Worm (Caenorhabditis elegans) whole organism, L1 larva: ENCODE data around the gene cest-9.1.

Experiments
- C04F5.9 ChIP-seq: sonication (generic microtip); optimal IDR thresholded peaks from 2 replicates; lab custom pipeline; 2016; ENCODE audit warnings: missing genetic modification characterization, missing compliant biosample characterization
- C16A3.4 ChIP-seq: fragments of 150-350 bp; optimal IDR thresholded peaks from 2 replicates; lab custom pipeline; 2014; ENCODE audit warnings: missing biosample characterization, missing genetic modification characterization
- Y116A8C.19 ChIP-seq: sonication (generic microtip); optimal IDR thresholded peaks from 2 replicates; lab custom pipeline; 2016; ENCODE audit warnings: missing compliant biosample characterization, missing genetic modification characterization, borderline replicate concordance
- blmp-1 ChIP-seq: fragments of 150-350 bp; optimal IDR thresholded peaks from 2 replicates; lab custom pipeline; 2014; ENCODE audit warnings: missing biosample characterization, missing genetic modification characterization
- ceh-63 ChIP-seq: fragments of 200-800 bp; sonication (Bioruptor generic); optimal IDR thresholded peaks from 2 replicates; lab custom pipeline; 2018; ENCODE audit warnings: mild to moderate bottlenecking, missing genetic modification characterization, missing compliant biosample characterization
- ceh-88 ChIP-seq: fragments of 200-800 bp; sonication (Bioruptor generic); IDR thresholded peaks from 2 replicates; pipeline ENCODE4 v1.3.6; 2022; ENCODE audit warnings: missing genetic modification characterization, missing compliant biosample characterization
- ceh-90 ChIP-seq: sonication (generic microtip); optimal IDR thresholded peaks from 2 replicates; lab custom pipeline; 2016; ENCODE audit warnings: missing genetic modification characterization, missing compliant biosample characterization
- ces-1 ChIP-seq: fragments of 150-350 bp; optimal IDR thresholded peaks from 2 replicates; lab custom pipeline; 2014; ENCODE audit warnings: missing biosample characterization, missing genetic modification reagents, missing genetic modification characterization
- dpl-1 ChIP-seq, 3 experiments: fragments of 150-350 bp in 2 of 3; sonication (generic microtip) in 1 of 3; optimal IDR thresholded peaks; 2 replicates each; lab custom pipeline; 2014 to 2017; ENCODE audit warnings: missing biosample characterization in 3 of 3, missing genetic modification characterization in 3 of 3, missing genetic modification reagents in 3 of 3
- efl-1 ChIP-seq, 4 experiments: fragments of 150-350 bp; optimal IDR thresholded peaks in 3 of 4; peaks in 1 of 4; 1 replicate in 1 of 4; 2 replicates in 3 of 4; lab custom pipeline; 2014; ENCODE audit warnings: missing biosample characterization in 2 of 4, missing genetic modification characterization in 2 of 4, missing genetic modification reagents in 2 of 4
- efl-3 ChIP-seq: fragments of 200-800 bp; sonication (Bioruptor generic); optimal IDR thresholded peaks from 2 replicates; lab custom pipeline; 2018; ENCODE audit warnings: mild to moderate bottlenecking, missing genetic modification characterization, missing compliant biosample characterization
- elt-2 ChIP-seq: sonication (generic microtip); optimal IDR thresholded peaks from 2 replicates; lab custom pipeline; 2016; ENCODE audit warnings: missing genetic modification characterization, mild to moderate bottlenecking, inconsistent platforms, missing compliant biosample characterization, missing genetic modification reagents
- ets-5 ChIP-seq: fragments of 200-800 bp; sonication (Bioruptor generic); IDR thresholded peaks from 2 replicates; pipeline ENCODE4 v1.3.6; 2022; ENCODE audit warnings: missing genetic modification characterization, missing compliant biosample characterization
- fkh-10 ChIP-seq: sonication (generic microtip); optimal IDR thresholded peaks from 2 replicates; lab custom pipeline; 2017; ENCODE audit warnings: missing biosample characterization, missing genetic modification reagents, missing genetic modification characterization
- fkh-8 ChIP-seq: sonication (generic microtip); optimal IDR thresholded peaks from 2 replicates; lab custom pipeline; 2016; ENCODE audit warnings: mild to moderate bottlenecking, missing genetic modification characterization, missing compliant biosample characterization
- fos-1 ChIP-seq: fragments of 150-350 bp; optimal IDR thresholded peaks from 2 replicates; lab custom pipeline; 2014; ENCODE audit warnings: missing biosample characterization, missing genetic modification characterization
- hlh-4 ChIP-seq: sonication (generic microtip); optimal IDR thresholded peaks from 2 replicates; lab custom pipeline; 2016; ENCODE audit warnings: mild to moderate bottlenecking, missing genetic modification characterization, missing compliant biosample characterization
- lin-14 ChIP-seq: fragments of 200-800 bp; sonication (Bioruptor generic); optimal IDR thresholded peaks from 2 replicates; lab custom pipeline; 2018; ENCODE audit warnings: mild to moderate bottlenecking, missing genetic modification characterization, moderate library complexity, missing compliant biosample characterization
- lsy-2 ChIP-seq, 2 experiments: fragments of 150-350 bp; optimal IDR thresholded peaks; 2 replicates each; lab custom pipeline; 2014; ENCODE audit warnings: missing biosample characterization in 2 of 2, missing genetic modification characterization in 2 of 2
- mab-9 ChIP-seq: fragments of 200-800 bp; sonication (Bioruptor generic); IDR thresholded peaks from 2 replicates; pipeline ENCODE4 v1.3.6; 2022; ENCODE audit warnings: missing genetic modification reagents, missing genetic modification characterization, missing compliant biosample characterization
- nhr-12 ChIP-seq: sonication (generic microtip); optimal IDR thresholded peaks from 2 replicates; lab custom pipeline; 2017; ENCODE audit warnings: missing biosample characterization, missing genetic modification characterization
- nhr-77 ChIP-seq: fragments of 150-350 bp; optimal IDR thresholded peaks from 2 replicates; lab custom pipeline; 2014; ENCODE audit warnings: missing biosample characterization, missing genetic modification characterization
- nhr-84 ChIP-seq: sonication (generic microtip); optimal IDR thresholded peaks from 2 replicates; lab custom pipeline; 2017; ENCODE audit warnings: missing biosample characterization, missing genetic modification characterization
- nhr-85 ChIP-seq: sonication (generic microtip); peaks from one replicate; lab custom pipeline; 2016; ENCODE audit warnings: missing genetic modification characterization, inconsistent platforms, missing compliant biosample characterization
- rnt-1 ChIP-seq: sonication (generic microtip); optimal IDR thresholded peaks from 2 replicates; lab custom pipeline; 2016; ENCODE audit warnings: mild to moderate bottlenecking, missing genetic modification characterization, moderate library complexity, missing compliant biosample characterization
- snu-23 ChIP-seq: sonication (generic microtip); optimal IDR thresholded peaks from 2 replicates; lab custom pipeline; 2016; ENCODE audit warnings: missing genetic modification characterization, missing compliant biosample characterization
- sox-4 ChIP-seq: sonication (generic microtip); optimal IDR thresholded peaks from 2 replicates; lab custom pipeline; 2016; ENCODE audit warnings: missing genetic modification characterization, missing compliant biosample characterization
- unc-130 ChIP-seq: fragments of 150-350 bp; optimal IDR thresholded peaks from 2 replicates; lab custom pipeline; 2017; ENCODE audit warnings: missing biosample characterization, missing genetic modification characterization, inconsistent platforms
- unc-98 ChIP-seq: fragments of 200-800 bp; sonication (Bioruptor generic); IDR thresholded peaks from 2 replicates; pipeline ENCODE4 v1.3.6; 2022; ENCODE audit warnings: missing genetic modification characterization, missing compliant biosample characterization
- ztf-11 ChIP-seq, 2 experiments: sonication (generic microtip); optimal IDR thresholded peaks; 2 replicates each; lab custom pipeline; 2016 to 2017; ENCODE audit warnings: missing genetic modification characterization in 2 of 2, missing biosample characterization in 1 of 2, missing compliant biosample characterization in 1 of 2

cest-9.1 gene

DNA sequence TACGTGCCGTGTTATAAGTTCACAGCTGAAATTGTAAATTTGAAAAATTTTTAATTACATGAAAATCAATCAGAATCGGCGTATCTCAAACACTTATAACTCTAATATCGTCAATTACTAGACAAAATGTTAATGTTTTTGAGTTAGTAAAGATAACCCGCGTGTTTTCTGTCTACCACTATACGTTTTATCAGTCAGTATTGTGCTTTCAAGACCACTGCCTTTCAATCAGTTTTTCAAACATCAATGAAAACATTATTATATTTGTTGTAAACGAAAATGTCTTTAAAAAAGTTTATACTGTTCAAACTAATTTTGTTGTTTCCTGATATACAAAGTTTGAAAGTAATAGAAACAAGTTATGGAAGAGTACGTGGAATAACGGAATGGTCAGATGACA lies 3.3 kb upstream of the cest-9.1 start:
- TF ChIP-seq elt-2 (tag; lab: Kevin White, UChicago): peak; percentile 16
- no peak for TF ChIP-seq ceh-63 (GFP tag; lab: Kevin White, UChicago)
- peak; percentile 21 for TF ChIP-seq nhr-85 (tag; lab: Kevin White, UChicago)
- TF ChIP-seq, all 84 proteins: peak for 2

DNA sequence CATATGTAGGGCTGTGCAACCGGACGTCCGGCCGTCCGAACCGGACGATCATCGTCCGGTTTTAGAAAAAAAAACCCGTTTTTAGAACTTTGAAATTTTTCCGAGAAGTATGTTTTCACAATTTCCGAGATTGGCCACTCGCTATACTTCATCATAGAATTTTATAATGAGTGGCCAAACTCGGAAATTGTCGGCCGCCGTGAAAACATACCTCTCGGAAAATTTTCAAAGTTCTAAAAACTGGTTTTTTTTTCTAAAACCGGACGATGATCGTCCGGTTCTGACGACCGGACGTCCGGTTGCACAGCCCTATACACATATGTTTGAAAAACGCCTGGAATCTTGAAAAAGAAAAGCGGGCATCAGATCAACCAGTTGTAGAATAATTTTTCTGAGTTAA lies 1.1 kb downstream of the cest-9.1 start:
- TF ChIP-seq nhr-84 (tag; lab: Kevin White, UChicago) (no peak), fkh-8 (tag; lab: Kevin White, UChicago) (no peak), sox-4 (tag; lab: Kevin White, UChicago) (no peak), C16A3.4 (tag; lab: Kevin White, UChicago) (no peak), lin-14 (GFP tag; lab: Kevin White, UChicago) (no peak), fkh-10 (no peak), snu-23 (GFP tag; lab: Kevin White, UChicago) (no peak), ets-5 (GFP tag; lab: Robert Waterston, UW) (no peak), unc-98 (GFP tag; lab: Robert Waterston, UW) (no peak), hlh-4 (tag; lab: Kevin White, UChicago) (no peak), nhr-77 (no peak), mab-9 (GFP tag; lab: Robert Waterston, UW) (no peak), efl-3 (no peak), ceh-90 (no peak)

DNA sequence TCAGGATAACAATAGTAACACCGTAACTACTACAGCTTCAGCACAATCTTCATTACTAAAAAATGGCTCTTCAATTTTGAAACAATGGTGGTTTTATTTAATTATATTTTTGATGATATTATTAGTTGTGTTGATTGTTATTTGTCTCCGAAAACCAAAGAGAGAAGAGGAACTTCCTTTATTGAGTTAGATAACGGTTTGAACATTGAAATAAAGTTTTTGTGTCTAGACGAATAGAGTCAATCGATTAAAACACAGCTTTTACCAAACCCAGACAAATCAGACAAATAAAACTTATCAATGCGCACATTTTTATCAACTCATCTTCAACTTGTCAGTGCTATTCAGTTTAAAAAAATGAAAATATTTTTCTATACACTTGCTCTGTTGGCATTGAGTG lies 3.7 kb downstream of the cest-9.1 start, which contains the start of gene cest-7:
Gene cest-7, plus strand, starts transcription at position 301 of the 400 bp plus-strand sequence.
- TF ChIP-seq C16A3.4 (tag; lab: Kevin White, UChicago): no peak
- TF ChIP-seq ceh-88 (GFP tag; lab: Robert Waterston, UW): no peak
- no peak for TF ChIP-seq unc-130 (tag; lab: Kevin White, UChicago)
- TF ChIP-seq fkh-10: no peak
- TF ChIP-seq blmp-1: no peak
- no peak for TF ChIP-seq lsy-2 (tag; optimal IDR thresholded peaks at IDR 0.05; lab: Kevin White, UChicago)
- no peak for TF ChIP-seq ces-1 (GFP tag; lab: Kevin White, UChicago)
- no peak for TF ChIP-seq ztf-11 (tag; optimal IDR thresholded peaks at IDR 0.05; lab: Kevin White, UChicago)

DNA sequence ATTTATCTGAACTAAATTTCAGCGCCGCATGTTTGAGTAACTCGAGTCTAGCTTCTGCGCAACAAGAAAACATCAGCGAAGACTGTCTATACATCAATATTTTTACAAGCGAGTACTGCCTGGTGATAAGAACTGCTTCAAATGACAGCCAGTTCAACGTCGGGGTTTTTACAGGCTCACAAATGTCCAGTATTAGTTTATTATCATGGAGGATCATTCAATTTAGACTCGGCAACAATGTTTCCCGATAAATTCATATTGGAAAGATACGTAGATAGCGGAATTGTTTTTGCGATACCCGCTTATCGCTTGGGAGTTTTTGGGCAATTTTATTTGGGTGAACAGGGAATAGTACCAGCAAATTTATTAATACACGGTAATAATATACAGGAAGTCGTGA lies 4.4 kb downstream of the cest-9.1 start:
- TF ChIP-seq nhr-12 (no peak), rnt-1 (tag; lab: Kevin White, UChicago) (no peak), elt-2 (tag; lab: Kevin White, UChicago) (peak; percentile 15)
- TF ChIP-seq, all 84 proteins: peak for 1

DNA sequence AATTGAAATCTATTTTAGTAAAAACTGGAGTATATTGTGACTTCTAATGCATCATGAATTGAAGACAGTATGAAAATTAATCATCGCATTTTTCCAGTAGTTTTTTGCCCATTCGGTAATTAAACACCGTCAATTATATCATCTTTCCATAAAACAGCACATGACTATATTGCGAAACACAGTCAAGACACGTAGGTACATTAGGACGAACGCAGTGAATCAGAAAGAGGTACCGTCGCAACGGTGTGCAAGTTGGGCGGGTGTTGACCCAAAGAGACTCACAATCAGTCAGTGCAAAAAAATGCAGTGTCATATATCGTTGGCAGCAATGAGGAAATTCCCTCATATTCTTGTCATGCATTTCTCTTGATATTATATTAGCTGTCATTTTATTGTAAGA lies 8.4 kb downstream of the cest-9.1 start:
- TF ChIP-seq efl-1 (optimal IDR thresholded peaks at IDR 0.05; lab: Kevin White, UChicago) (no peak), efl-1 (GFP tag; optimal IDR thresholded peaks at IDR 0.05 in 1 of 2; lab: Kevin White, UChicago) (peak in 1 of 2 experiments; percentile 20), dpl-1 (GFP tag; optimal IDR thresholded peaks at IDR 0.05; lab: Kevin White, UChicago) (no peak)
- TF ChIP-seq, all 84 proteins: peak for 1

DNA sequence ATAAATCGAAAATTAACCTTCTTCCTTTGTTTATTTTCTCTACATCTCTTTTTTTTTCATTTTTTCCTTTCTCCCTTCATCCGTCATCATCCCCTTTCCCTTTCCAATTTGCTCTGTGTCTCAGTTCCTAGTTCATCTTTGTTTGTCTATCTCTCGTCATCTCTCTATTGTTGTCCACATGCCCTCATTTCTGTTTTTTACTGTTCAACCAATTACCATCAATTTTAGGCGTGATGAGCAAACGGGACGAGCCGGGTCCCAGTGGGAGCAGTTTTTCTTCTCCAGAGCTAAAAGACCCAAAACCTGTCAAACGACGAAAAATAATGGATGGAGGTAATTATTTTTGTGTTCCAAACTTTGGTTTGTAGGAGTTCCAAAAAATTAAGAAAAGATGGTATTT lies 9.4 kb downstream of the cest-9.1 start, which contains the start of gene C23H4.6:
Gene C23H4.6, plus strand, starts transcription at position 219 of the 400 bp plus-strand sequence.
- TF ChIP-seq efl-1 (optimal IDR thresholded peaks at IDR 0.05; lab: Kevin White, UChicago) (no peak), efl-1 (GFP tag; optimal IDR thresholded peaks at IDR 0.05 in 1 of 2; lab: Kevin White, UChicago) (peak in 1 of 2 experiments; percentile 61), fos-1 (no peak), Y116A8C.19 (tag; lab: Kevin White, UChicago) (no peak), ztf-11 (tag; optimal IDR thresholded peaks at IDR 0.05; lab: Kevin White, UChicago) (no peak), C04F5.9 (no peak), efl-3 (no peak), blmp-1 (peak; percentile 70), nhr-12 (no peak)
- TF ChIP-seq, all 84 proteins: peak for 2
